Worm (Caenorhabditis elegans): Measurements from ENCODE around the gene nhr-93.

DNA sequence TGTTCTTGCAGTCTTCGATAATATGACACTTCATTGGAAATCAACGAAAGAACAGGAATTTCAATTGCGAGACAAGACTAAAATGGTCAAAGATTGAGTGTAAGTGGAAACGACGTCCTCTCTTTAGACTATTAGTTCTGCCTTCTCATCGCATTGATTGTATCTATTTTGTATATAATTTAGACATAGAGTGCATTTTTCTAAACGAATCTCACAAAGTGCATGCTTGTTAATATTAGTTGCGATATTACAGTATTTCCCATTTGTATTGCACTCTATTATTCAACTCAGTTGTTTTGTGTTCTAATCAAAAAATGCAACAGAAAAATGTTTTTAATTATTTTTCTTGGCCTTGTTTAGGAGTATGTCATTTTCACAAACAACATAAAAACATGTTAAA is at the start of gene nhr-93:
- TF ChIP-seq ztf-6 (GFP tag; IDR thresholded peaks at IDR 0.05) (no peak), attf-6 (GFP tag; IDR thresholded peaks at IDR 0.05) (no peak), unc-62 (GFP tag; optimal IDR thresholded peaks at IDR 0.05) (no peak), nfya-1 (tag; optimal IDR thresholded peaks at IDR 0.05; ENCODE audit: borderline replicate concordance, insufficient read depth) (no peak), ama-1 (optimal IDR thresholded peaks at IDR 0.05) (no peak), ama-1 (GFP tag; optimal IDR thresholded peaks at IDR 0.05) (no peak), pha-4 (tag; optimal IDR thresholded peaks at IDR 0.05) (no peak), nhr-90 (tag; optimal IDR thresholded peaks at IDR 0.05) (no peak), ztf-26 (tag; optimal IDR thresholded peaks at IDR 0.05) (no peak), unc-130 (GFP tag; optimal IDR thresholded peaks at IDR 0.05) (no peak), F37B4.10 (GFP tag; IDR thresholded peaks at IDR 0.05) (no peak), ceh-79 (tag; optimal IDR thresholded peaks at IDR 0.05) (no peak)
